Fruit fly (Drosophila melanogaster): ENCODE results near the gene Ncoa6.

The Ncoa6 gene

dm6 chr2L:5305240-5305875 is 21.1 kb downstream of the Ncoa6 start (continued):
- TF ChIP-seq bbx (GFP tag; IDR thresholded peaks at IDR 0.05; ENCODE audit: partially characterized antibody) (peak; percentile 46; the same call in 1 of the 2 replicates), CG7372 (GFP tag; IDR thresholded peaks at IDR 0.05) (no peak), Eip74EF (GFP tag; optimal IDR thresholded peaks at IDR 0.05) (no peak), Drgx (GFP tag; IDR thresholded peaks at IDR 0.05) (peak; percentile 37; the same call in 1 of the 2 replicates), lbe (GFP tag; optimal IDR thresholded peaks at IDR 0.05) (peak; percentile 69), sug (tag; optimal IDR thresholded peaks at IDR 0.05) (peak; percentile 61), CG2875 (GFP tag; optimal IDR thresholded peaks at IDR 0.05) (peak; percentile 1), chm (GFP tag; IDR thresholded peaks at IDR 0.05) (peak; percentile 71; the same call in 1 of the 2 replicates), ERR (GFP tag; optimal IDR thresholded peaks at IDR 0.05) (peak; percentile 10), Deaf1 (tag; optimal IDR thresholded peaks at IDR 0.05) (peak; percentile 45), CG7987 (GFP tag; optimal IDR thresholded peaks at IDR 0.05) (peak; percentile 29), oc (tag; optimal IDR thresholded peaks at IDR 0.05) (peak; percentile 18), Side (GFP tag; optimal IDR thresholded peaks at IDR 0.05) (peak; percentile 10), CrebB (tag; optimal IDR thresholded peaks at IDR 0.05) (no peak), klu (GFP tag; IDR thresholded peaks at IDR 0.05) (no peak), ro (GFP tag; IDR thresholded peaks at IDR 0.05) (no peak), CG15479 (GFP tag; optimal IDR thresholded peaks at IDR 0.05) (peak; percentile 48), Dll (GFP tag; IDR thresholded peaks at IDR 0.05; ENCODE audit: partially characterized antibody) (no peak), CG34422 (GFP tag; IDR thresholded peaks at IDR 0.05) (no peak), CG6689 (GFP tag; IDR thresholded peaks at IDR 0.05) (0 out of 2 replicates have a peak, but pooled peaks have one; percentile 6), CG18599 (GFP tag; optimal IDR thresholded peaks at IDR 0.05) (peak; percentile 11), Scr (GFP tag; IDR thresholded peaks at IDR 0.05; ENCODE audit: partially characterized antibody) (0 out of 2 replicates have a peak, but pooled peaks have one; percentile 25), z (GFP tag; IDR thresholded peaks at IDR 0.05) (peak; percentile 59; the same call in 1 of the 3 replicates), CG3407 (GFP tag; optimal IDR thresholded peaks at IDR 0.05) (no peak), crol (GFP tag; IDR thresholded peaks at IDR 0.05) (peak; percentile 89), sob (GFP tag; IDR thresholded peaks at IDR 0.05) (peak; percentile 19; the same call in 1 of the 2 replicates), CG2199 (GFP tag; IDR thresholded peaks at IDR 0.05) (peak; percentile 35; the same call in 1 of the 3 replicates), NC2α (GFP tag; optimal IDR thresholded peaks at IDR 0.05) (no peak), cwo (GFP tag; optimal IDR thresholded peaks at IDR 0.05) (peak; percentile 79), Med (GFP tag) (peak; percentile 71), nom (GFP tag; optimal IDR thresholded peaks at IDR 0.05) (peak; percentile 58), cg (GFP tag; optimal IDR thresholded peaks at IDR 0.05) (peak; percentile 78), CG5180 (GFP tag; optimal IDR thresholded peaks at IDR 0.05) (peak; percentile 100), Adf1 (GFP tag; IDR thresholded peaks at IDR 0.05) (peak; percentile 9; the same call in 1 of the 2 replicates), CG8388 (GFP tag; optimal IDR thresholded peaks at IDR 0.05) (no peak), exex (tag; optimal IDR thresholded peaks at IDR 0.05) (peak; percentile 18), sens (GFP tag) (peak; percentile 82), chinmo (GFP tag; IDR thresholded peaks at IDR 0.05; ENCODE audit: partially characterized antibody) (peak; percentile 90), dm (GFP tag; optimal IDR thresholded peaks at IDR 0.05) (peak; percentile 29), CG1792 (GFP tag; optimal IDR thresholded peaks at IDR 0.05) (no peak), CG7839 (tag; optimal IDR thresholded peaks at IDR 0.05) (no peak), fu2 (GFP tag; optimal IDR thresholded peaks at IDR 0.05) (no peak), Dip3 (GFP tag; optimal IDR thresholded peaks at IDR 0.05) (no peak), Ets65A (GFP tag) (no peak), Hr78 (GFP tag; optimal IDR thresholded peaks at IDR 0.05) (peak in 1 of 2 experiments; percentile 65), ind (GFP tag; optimal IDR thresholded peaks at IDR 0.05) (no peak), corto (GFP tag; optimal IDR thresholded peaks at IDR 0.05) (peak; percentile 87), CG12659 (GFP tag; optimal IDR thresholded peaks at IDR 0.05) (no peak)

Measured in whole organism, embryonic.